Worm (Caenorhabditis elegans): ENCODE results near the gene C05C8.1.

The C05C8.1 gene

DNA sequence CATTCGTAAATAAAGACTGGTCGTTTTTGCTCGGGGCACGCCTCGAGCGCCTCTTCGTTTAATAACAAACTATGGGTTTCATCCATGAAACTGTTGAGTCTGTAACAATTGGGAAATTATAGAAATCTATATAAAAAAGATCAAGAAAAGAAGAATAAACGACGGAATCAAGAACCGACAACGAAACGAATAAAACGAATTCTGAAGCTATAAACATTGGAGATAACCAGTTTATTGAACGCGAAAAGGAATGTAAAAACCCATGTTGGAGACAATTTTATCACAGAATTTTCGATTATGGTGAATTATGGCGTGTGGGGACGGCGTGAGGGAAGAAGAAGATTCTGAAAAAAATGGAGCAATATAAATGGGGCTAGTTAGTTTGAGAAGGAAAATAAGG lies 24.8 kb upstream of the C05C8.1 start, which contains the start of gene soap-1:
soap-1 (minus strand) TSS at position 101 of the 400 bp plus-strand sequence.
- TF ChIP-seq F26F4.8 (GFP tag; conservative IDR thresholded peaks at IDR 0.05) (no peak), nhr-76 (tag; optimal IDR thresholded peaks at IDR 0.05) (no peak), aly-2 (tag; optimal IDR thresholded peaks at IDR 0.05) (no peak), nhr-41 (GFP tag; IDR thresholded peaks at IDR 0.05) (no peak), mdt-29 (GFP tag; IDR thresholded peaks at IDR 0.05) (no peak), tag-97 (GFP tag; IDR thresholded peaks at IDR 0.05) (no peak), attf-4 (tag; optimal IDR thresholded peaks at IDR 0.05) (no peak), hmg-1.1 (GFP tag; IDR thresholded peaks at IDR 0.05) (no peak), unc-39 (tag; optimal IDR thresholded peaks at IDR 0.05) (no peak), sdz-12 (GFP tag; optimal IDR thresholded peaks at IDR 0.05) (no peak), lin-13 (GFP tag; optimal IDR thresholded peaks at IDR 0.05) (no peak), F44E2.7 (GFP tag; IDR thresholded peaks at IDR 0.05) (no peak), dmd-6 (GFP tag; IDR thresholded peaks at IDR 0.05) (no peak), madf-9 (GFP tag; conservative IDR thresholded peaks at IDR 0.05) (no peak), skn-1 (tag; optimal IDR thresholded peaks at IDR 0.05) (no peak), daf-16 (GFP tag; optimal IDR thresholded peaks at IDR 0.05) (no peak), daf-16 (tag; optimal IDR thresholded peaks at IDR 0.05) (no peak), fkh-10 (GFP tag; optimal IDR thresholded peaks at IDR 0.05) (no peak), nhr-102 (tag; optimal IDR thresholded peaks at IDR 0.05) (no peak), ZK337.2 (GFP tag; IDR thresholded peaks at IDR 0.05) (no peak)

DNA sequence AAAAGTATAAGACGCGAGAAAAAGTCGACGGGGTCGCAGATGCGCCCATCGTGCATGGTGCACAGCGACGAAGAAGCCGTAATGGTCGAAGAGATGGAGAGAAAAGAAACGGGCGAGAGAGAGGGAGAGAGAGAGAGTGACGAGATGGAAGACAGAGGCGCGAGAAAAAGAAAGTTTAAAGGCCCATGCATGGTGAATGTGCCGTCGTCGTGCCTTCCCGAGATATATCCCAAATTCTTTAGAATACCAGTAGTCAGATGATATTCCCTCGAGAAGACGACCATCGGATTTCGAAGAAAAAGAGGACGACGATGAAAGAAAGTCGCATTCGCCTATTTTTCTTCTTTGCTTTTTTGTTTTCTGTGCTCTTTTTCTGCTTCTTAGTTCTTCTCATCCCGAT lies 23.6 kb upstream of the C05C8.1 start:
- TF ChIP-seq nhr-76 (tag; optimal IDR thresholded peaks at IDR 0.05) (no peak), attf-4 (tag; optimal IDR thresholded peaks at IDR 0.05) (no peak), rbr-2 (tag; optimal IDR thresholded peaks at IDR 0.05) (peak; percentile 27), snpc-1.2 (GFP tag; IDR thresholded peaks at IDR 0.05) (no peak), lin-13 (GFP tag; optimal IDR thresholded peaks at IDR 0.05) (no peak), ces-1 (GFP tag; optimal IDR thresholded peaks at IDR 0.05) (no peak), daf-12 (tag; optimal IDR thresholded peaks at IDR 0.05) (no peak), spr-1 (tag; optimal IDR thresholded peaks at IDR 0.05) (no peak), dmd-8 (GFP tag; IDR thresholded peaks at IDR 0.05) (no peak), lsy-2 (tag; optimal IDR thresholded peaks at IDR 0.05) (peak in 1 of 2 experiments; percentile 3), set-16 (GFP tag; IDR thresholded peaks at IDR 0.05) (peak; percentile 38), nhr-42 (GFP tag; IDR thresholded peaks at IDR 0.05) (no peak), unc-62 (GFP tag; optimal IDR thresholded peaks at IDR 0.05 in 1 of 2) (peak in 1 of 2 experiments; percentile 72), unc-62 (tag; optimal IDR thresholded peaks at IDR 0.05) (no peak), hlh-30 (tag; optimal IDR thresholded peaks at IDR 0.05; ENCODE audit: insufficient read depth) (peak; percentile 59), mep-1 (tag; optimal IDR thresholded peaks at IDR 0.05) (peak; percentile 15), ceh-62 (tag; optimal IDR thresholded peaks at IDR 0.05) (no peak)

DNA sequence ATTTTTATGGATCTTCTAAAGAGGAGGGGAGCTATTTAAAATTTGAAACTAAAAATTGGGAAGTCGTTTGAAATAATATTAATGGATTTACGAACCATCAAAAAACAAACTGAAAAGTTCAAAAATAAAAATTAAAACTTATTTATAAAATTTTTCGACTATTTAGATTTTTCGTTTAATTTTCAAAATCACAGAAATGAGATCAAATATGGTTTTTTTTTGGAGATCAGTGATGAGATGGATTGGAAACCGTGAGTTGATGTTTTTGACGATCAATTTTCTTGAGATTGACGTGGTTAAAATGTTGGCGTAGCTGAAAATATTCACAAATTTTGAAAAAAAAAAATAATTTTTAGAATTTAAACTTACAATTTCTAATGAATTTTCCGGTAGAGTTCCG lies 20.6 kb upstream of the C05C8.1 start, which contains the start of gene C13F10.5:
C13F10.5 (minus strand) TSS at position 101 of the 400 bp plus-strand sequence.
- TF ChIP-seq aha-1 (tag) (peak; percentile 42), nhr-77 (tag; optimal IDR thresholded peaks at IDR 0.05) (no peak), F44E2.7 (GFP tag; IDR thresholded peaks at IDR 0.05) (no peak)

DNA sequence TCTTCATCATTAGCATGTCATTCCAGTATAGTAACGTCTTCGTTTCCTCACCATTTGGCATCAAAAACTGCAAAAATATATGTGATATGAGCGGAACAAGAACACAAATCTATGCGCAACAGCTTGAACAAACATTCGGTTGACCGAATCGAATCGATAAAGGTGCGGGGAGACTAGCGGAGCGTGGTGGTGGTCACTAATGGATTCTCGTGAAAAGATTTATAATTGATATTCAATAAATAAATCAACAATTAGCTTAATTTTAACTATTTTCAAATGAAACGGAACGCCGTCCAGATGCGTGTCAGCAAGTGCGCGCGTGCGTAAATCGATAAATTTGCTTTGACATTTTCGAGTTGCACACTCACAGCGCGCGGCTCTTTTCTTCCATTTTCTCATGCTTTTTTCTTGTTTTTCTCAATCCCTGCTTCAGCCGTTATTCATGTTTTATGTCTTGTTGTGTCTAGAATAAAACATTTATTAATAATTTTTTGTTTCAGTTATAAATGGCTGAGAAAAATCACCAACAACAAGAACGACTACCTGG lies 18.5 kb upstream of the C05C8.1 start, which contains the start of the genes C13F10.8, C13F10.6 and kxd-1:
C13F10.8 (minus strand) TSS at position 51 of the 547 bp plus-strand sequence.
C13F10.6 (minus strand) TSS at position 67 of the 547 bp plus-strand sequence.
kxd-1 (plus strand) TSS at position 497 of the 547 bp plus-strand sequence.
- TF ChIP-seq unc-62 (GFP tag; optimal IDR thresholded peaks at IDR 0.05 in 1 of 2) (peak in 1 of 2 experiments; percentile 32), unc-62 (tag; optimal IDR thresholded peaks at IDR 0.05) (no peak), spr-3 (GFP tag; optimal IDR thresholded peaks at IDR 0.05) (no peak), hmg-1.1 (GFP tag; IDR thresholded peaks at IDR 0.05) (peak; percentile 35; the same call in 1 of the 2 replicates), gei-8 (GFP tag; optimal IDR thresholded peaks at IDR 0.05) (no peak), madf-9 (GFP tag; conservative IDR thresholded peaks at IDR 0.05) (no peak), ceh-62 (tag; optimal IDR thresholded peaks at IDR 0.05) (no peak), ces-1 (GFP tag; optimal IDR thresholded peaks at IDR 0.05) (no peak), ctbp-1 (GFP tag; IDR thresholded peaks at IDR 0.05) (no peak), dpl-1 (GFP tag; optimal IDR thresholded peaks at IDR 0.05) (peak; percentile 5), tag-97 (GFP tag; IDR thresholded peaks at IDR 0.05) (no peak), lsy-2 (tag; optimal IDR thresholded peaks at IDR 0.05) (peak in 1 of 2 experiments; percentile 35), daf-16 (GFP tag; optimal IDR thresholded peaks at IDR 0.05) (no peak), daf-16 (tag; optimal IDR thresholded peaks at IDR 0.05) (no peak), nhr-6 (tag; optimal IDR thresholded peaks at IDR 0.05) (peak; percentile 37), unc-130 (GFP tag; optimal IDR thresholded peaks at IDR 0.05) (no peak), dmd-8 (GFP tag; IDR thresholded peaks at IDR 0.05) (no peak), ZK337.2 (GFP tag; IDR thresholded peaks at IDR 0.05) (no peak), mep-1 (tag; optimal IDR thresholded peaks at IDR 0.05) (no peak), hlh-30 (tag; optimal IDR thresholded peaks at IDR 0.05; ENCODE audit: insufficient read depth) (peak; percentile 36), Y5F2A.4 (GFP tag; optimal IDR thresholded peaks at IDR 0.05) (no peak), nhr-102 (tag; optimal IDR thresholded peaks at IDR 0.05) (no peak), egl-27 (tag; optimal IDR thresholded peaks at IDR 0.05) (no peak), nhr-11 (tag; optimal IDR thresholded peaks at IDR 0.05) (no peak)
